Fruit fly (Drosophila melanogaster): ENCODE results near the gene CG3528.

The CG3528 gene

DNA sequence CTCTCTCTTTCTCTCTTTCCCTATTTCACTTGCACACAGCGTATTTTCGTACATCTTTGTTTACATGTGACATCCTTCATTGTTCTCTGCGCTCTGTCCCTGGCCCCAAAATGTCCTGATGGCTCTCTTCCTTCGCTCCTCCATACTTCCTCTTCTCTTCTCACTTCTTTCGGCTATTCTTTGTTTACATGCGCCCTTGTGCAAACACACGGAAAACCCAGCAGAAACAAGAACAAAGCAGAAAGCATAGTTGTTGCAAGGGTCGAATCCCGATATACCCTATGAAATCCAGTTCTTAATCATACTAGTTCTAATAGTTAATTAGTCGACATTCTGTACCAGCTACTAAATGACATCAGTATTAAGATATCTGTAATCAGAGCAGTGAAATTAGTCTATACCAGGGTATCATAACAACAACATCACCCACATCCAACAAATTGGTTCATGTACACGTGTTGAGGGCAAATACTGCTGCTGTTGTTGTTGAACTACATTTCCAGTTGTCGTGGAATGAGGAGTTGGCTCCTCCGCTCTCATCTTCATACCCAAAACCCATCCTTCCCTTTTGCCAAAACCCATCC lies 23.2 kb downstream of the CG3528 start (continued):
- TF ChIP-seq CG8924 (tag; optimal IDR thresholded peaks at IDR 0.05) (no peak), HHEX (GFP tag; optimal IDR thresholded peaks at IDR 0.05) (peak; percentile 17), Fer3 (tag; optimal IDR thresholded peaks at IDR 0.05) (no peak), D19A (tag; optimal IDR thresholded peaks at IDR 0.05) (peak; percentile 21), Drgx (GFP tag; IDR thresholded peaks at IDR 0.05) (no peak), CG31388 (GFP tag; optimal IDR thresholded peaks at IDR 0.05) (no peak), CG10366 (GFP tag; IDR thresholded peaks at IDR 0.05) (no peak), Ada2b (GFP tag; IDR thresholded peaks at IDR 0.05) (no peak), CG10431 (GFP tag; optimal IDR thresholded peaks at IDR 0.05) (no peak), klu (GFP tag; IDR thresholded peaks at IDR 0.05) (no peak), tin (GFP tag; optimal IDR thresholded peaks at IDR 0.05) (no peak), Camta (GFP tag; optimal IDR thresholded peaks at IDR 0.05) (peak; percentile 15), CG13287 (GFP tag; IDR thresholded peaks at IDR 0.05; ENCODE audit: partially characterized antibody) (no peak), CG6791 (GFP tag; IDR thresholded peaks at IDR 0.05; ENCODE audit: partially characterized antibody) (no peak), Max (GFP tag; optimal IDR thresholded peaks at IDR 0.05) (peak; percentile 23), Rx (GFP tag; IDR thresholded peaks at IDR 0.05) (no peak), Bgb (GFP tag; IDR thresholded peaks at IDR 0.05; ENCODE audit: partially characterized antibody) (no peak), Antp (GFP tag; optimal IDR thresholded peaks at IDR 0.05) (peak; percentile 46), CG1024 (GFP tag; IDR thresholded peaks at IDR 0.05) (0 out of 2 replicates have a peak, but pooled peaks have one; percentile 2), CG7745 (tag; optimal IDR thresholded peaks at IDR 0.05) (no peak), CG10543 (GFP tag; optimal IDR thresholded peaks at IDR 0.05) (no peak), Dad (GFP tag; optimal IDR thresholded peaks at IDR 0.05) (peak; percentile 0), wek (GFP tag; optimal IDR thresholded peaks at IDR 0.05) (peak; percentile 40), CG11398 (GFP tag; optimal IDR thresholded peaks at IDR 0.05) (peak; percentile 42), CG15011 (GFP tag; optimal IDR thresholded peaks at IDR 0.05) (no peak), Usf (GFP tag; optimal IDR thresholded peaks at IDR 0.05) (no peak), CG6683 (GFP tag; optimal IDR thresholded peaks at IDR 0.05) (no peak), CG42726 (GFP tag; IDR thresholded peaks at IDR 0.05; ENCODE audit: partially characterized antibody) (no peak), Hr3 (GFP tag; optimal IDR thresholded peaks at IDR 0.05) (no peak), tgo (GFP tag; IDR thresholded peaks at IDR 0.05) (no peak), Fer1 (GFP tag; optimal IDR thresholded peaks at IDR 0.05) (no peak), abd-A (tag; optimal IDR thresholded peaks at IDR 0.05) (no peak), CG7271 (tag; optimal IDR thresholded peaks at IDR 0.05) (peak; percentile 40), fru (optimal IDR thresholded peaks at IDR 0.05) (no peak), CG9727 (GFP tag; optimal IDR thresholded peaks at IDR 0.05) (peak; percentile 72), danr (GFP tag; IDR thresholded peaks at IDR 0.05) (no peak), CG6813 (GFP tag; optimal IDR thresholded peaks at IDR 0.05) (peak; percentile 52), caup (GFP tag; optimal IDR thresholded peaks at IDR 0.05; ENCODE audit: severe bottlenecking) (peak; percentile 23), slbo (GFP tag; IDR thresholded peaks at IDR 0.05) (no peak), dmrt11E (tag; optimal IDR thresholded peaks at IDR 0.05) (no peak), CG16779 (GFP tag; IDR thresholded peaks at IDR 0.05) (no peak), CG31224 (GFP tag; IDR thresholded peaks at IDR 0.05) (no peak), Doc3 (GFP tag; IDR thresholded peaks at IDR 0.05; ENCODE audit: partially characterized antibody) (no peak), usp (GFP tag; optimal IDR thresholded peaks at IDR 0.05) (no peak), emc (GFP tag; optimal IDR thresholded peaks at IDR 0.05) (no peak), CG4820 (GFP tag; optimal IDR thresholded peaks at IDR 0.05) (no peak), CG10654 (GFP tag; optimal IDR thresholded peaks at IDR 0.05) (peak; percentile 35), Hsf (GFP tag; optimal IDR thresholded peaks at IDR 0.05) (no peak), row (GFP tag; IDR thresholded peaks at IDR 0.05) (no peak), HLHmδ (GFP tag; optimal IDR thresholded peaks at IDR 0.05) (no peak), CG17385 (GFP tag; optimal IDR thresholded peaks at IDR 0.05) (no peak)

Measured in whole organism, embryonic.